Fruit fly (Drosophila melanogaster) whole organism, prepupa: Measurements from ENCODE around the gene CG16888.

Experiments
- CG16779 ChIP-seq: fragments of 200-800 bp; sonication (Bioruptor generic); optimal IDR thresholded peaks from 3 replicates; lab custom pipeline; 2017; ENCODE audit warnings: missing biosample characterization, mild to moderate bottlenecking, missing genetic modification characterization
- CG3032 ChIP-seq: fragments of 200-800 bp; optimal IDR thresholded peaks from 2 replicates; lab custom pipeline; 2019; ENCODE audit warnings: missing biosample characterization, mild to moderate bottlenecking, missing genetic modification characterization, moderate library complexity
- CG4318 ChIP-seq: fragments of 200-800 bp; sonication (Bioruptor generic); optimal IDR thresholded peaks from 3 replicates; lab custom pipeline; 2017; ENCODE audit warnings: missing biosample characterization, mild to moderate bottlenecking, missing genetic modification characterization
- CG6163 ChIP-seq: fragments of 200-800 bp; sonication (Bioruptor generic); IDR thresholded peaks from 3 replicates; pipeline ENCODE4 v1.3.6; 2022; ENCODE audit warnings: missing biosample characterization, missing genetic modification characterization
- Eip75B ChIP-seq: fragments of 200-800 bp; sonication (Bioruptor generic); optimal IDR thresholded peaks from 3 replicates; lab custom pipeline; 2016; ENCODE audit warnings: missing biosample characterization, missing genetic modification characterization
- Eip78C ChIP-seq: fragments of 200-800 bp; sonication (Bioruptor generic); peaks from one replicate; lab custom pipeline; 2016; ENCODE audit warnings: missing biosample characterization, missing genetic modification characterization
- Ets96B ChIP-seq: fragments of 200-800 bp; optimal IDR thresholded peaks from 2 replicates; lab custom pipeline; 2019; ENCODE audit warnings: missing biosample characterization, mild to moderate bottlenecking, missing genetic modification characterization, moderate library complexity
- Hr39 ChIP-seq: fragments of 200-800 bp; sonication (Bioruptor generic); optimal IDR thresholded peaks from 2 replicates; lab custom pipeline; 2016; ENCODE audit warnings: missing biosample characterization, missing genetic modification characterization
- Smox ChIP-seq: fragments of 200-800 bp; sonication (Bioruptor generic); optimal IDR thresholded peaks from 3 replicates; lab custom pipeline; 2016; ENCODE audit warnings: missing biosample characterization, missing genetic modification characterization
- cyc ChIP-seq: fragments of 200-800 bp; sonication (Bioruptor generic); optimal IDR thresholded peaks from 3 replicates; lab custom pipeline; 2016; ENCODE audit warnings: missing biosample characterization, missing genetic modification characterization
- eg ChIP-seq: fragments of 200-800 bp; sonication (Bioruptor generic); IDR thresholded peaks from 3 replicates; pipeline ENCODE4 v1.3.6; 2022; ENCODE audit warnings: missing biosample characterization, missing genetic modification characterization
- fkh ChIP-seq: fragments of 200-800 bp; sonication (Bioruptor generic); optimal IDR thresholded peaks from 3 replicates; lab custom pipeline; 2017; ENCODE audit warnings: missing biosample characterization, mild to moderate bottlenecking, missing genetic modification characterization, moderate library complexity

- TF ChIP-seq Ets96B (tag; lab: Kevin White, UChicago) = peak; percentile 5
- TF ChIP-seq CG16779 = no peak
- TF ChIP-seq CG3032 (tag; lab: Kevin White, UChicago) = peak; percentile 35
- TF ChIP-seq fkh (GFP tag; lab: Kevin White, UChicago) = no peak
- TF ChIP-seq CG6163 (GFP tag; lab: Robert Waterston, UW) = no peak; the same call in 2 of the 3 replicates
- peak; percentile 81 for TF ChIP-seq Eip78C (GFP tag; lab: Kevin White, UChicago)
- TF ChIP-seq eg (GFP tag; lab: Robert Waterston, UW) = no peak; the same call in 2 of the 3 replicates
- no peak for TF ChIP-seq CG4318 (GFP tag; lab: Kevin White, UChicago)
- no peak for TF ChIP-seq Hr39 (GFP tag; lab: Kevin White, UChicago)
- TF ChIP-seq Eip75B = no peak
- no peak for TF ChIP-seq Smox (GFP tag; lab: Kevin White, UChicago)
- TF ChIP-seq cyc = peak; percentile 34
Observed at dm6 chr2L:13783264-13784154, 29.5 kb downstream of the CG16888 start, which contains the start of gene Eato.
